Worm (Caenorhabditis elegans): Measurements from ENCODE around the gene ZK616.1.

- TF ChIP-seq nhr-77 (tag; optimal IDR thresholded peaks at IDR 0.05) (no peak), snpc-4 (tag; optimal IDR thresholded peaks at IDR 0.05) (no peak), unc-130 (tag; optimal IDR thresholded peaks at IDR 0.05) (no peak), nhr-28 (tag; optimal IDR thresholded peaks at IDR 0.05) (no peak), C04F5.9 (tag; optimal IDR thresholded peaks at IDR 0.05) (no peak), tbx-2 (tag; optimal IDR thresholded peaks at IDR 0.05) (no peak), fkh-10 (GFP tag; optimal IDR thresholded peaks at IDR 0.05) (no peak), nhr-12 (tag; optimal IDR thresholded peaks at IDR 0.05) (no peak), hlh-4 (tag; optimal IDR thresholded peaks at IDR 0.05) (no peak), nhr-85 (tag) (no peak), zag-1 (tag; optimal IDR thresholded peaks at IDR 0.05) (no peak)
Measured at ce11 chrIV:5377062-5377461, 23.6 kb upstream of the ZK616.1 start, which contains the start of gene elo-5.

All from whole organism, L1 larva.